Worm (Caenorhabditis elegans) whole organism, young adult: ENCODE measurements around the gene smc-6.

ENCODE experiments used
- B0035.1 ChIP-seq: sonication (generic microtip); optimal IDR thresholded peaks from 2 replicates; lab custom pipeline; 2016; ENCODE audit warnings: missing genetic modification characterization, mild to moderate bottlenecking, missing compliant biosample characterization, missing genotype, missing genetic modification reagents
- C17E4.6 ChIP-seq: fragments of 200-800 bp; sonication (Bioruptor generic); IDR thresholded peaks from 2 replicates; pipeline ENCODE4 v1.3.6; 2022; ENCODE audit warnings: missing genetic modification reagents, missing genetic modification characterization, missing compliant biosample characterization
- F10E7.11 ChIP-seq: sonication (generic microtip); optimal IDR thresholded peaks from 2 replicates; lab custom pipeline; 2017; ENCODE audit warnings: mild to moderate bottlenecking, missing genetic modification characterization, moderate library complexity, missing compliant biosample characterization
- F33H1.4 ChIP-seq: fragments of 200-800 bp; sonication (Bioruptor generic); IDR thresholded peaks from 2 replicates; pipeline ENCODE4 v1.3.6; 2022; ENCODE audit warnings: missing genetic modification reagents, missing genetic modification characterization, missing compliant biosample characterization
- F49E8.2 ChIP-seq: sonication (generic microtip); optimal IDR thresholded peaks from 3 replicates; lab custom pipeline; 2017; ENCODE audit warnings: missing genetic modification characterization, mild to moderate bottlenecking, missing compliant biosample characterization, antibody characterized with exemption, moderate library complexity; ENCODE audit not compliant: insufficient read depth
- K12H6.12 ChIP-seq: fragments of 200-800 bp; sonication (Bioruptor generic); optimal IDR thresholded peaks from 2 replicates; lab custom pipeline; 2018; ENCODE audit warnings: mild to moderate bottlenecking, missing genetic modification characterization, missing compliant biosample characterization
- Y53G8AR.9 ChIP-seq: fragments of 200-800 bp; sonication (Bioruptor generic); conservative IDR thresholded peaks from 2 replicates; pipeline ENCODE4 v1.3.6; 2022; ENCODE audit warnings: missing genetic modification reagents, missing genetic modification characterization, missing compliant biosample characterization
- akir-1 ChIP-seq: fragments of 200-800 bp; sonication (Bioruptor generic); optimal IDR thresholded peaks from 2 replicates; lab custom pipeline; 2018; ENCODE audit warnings: mild to moderate bottlenecking, missing genetic modification characterization, moderate library complexity, missing compliant biosample characterization
- ama-1 ChIP-seq, 3 experiments: fragments of 150-350 bp in 1 of 3; sonication (generic microtip) in 2 of 3; optimal IDR thresholded peaks; 2 replicates each; lab custom pipeline; 2014 to 2018; ENCODE audit warnings: missing biosample characterization in 2 of 3, missing genetic modification characterization in 2 of 3, missing genetic modification reagents in 2 of 3
- atf-7 ChIP-seq: sonication (generic microtip); optimal IDR thresholded peaks from 2 replicates; lab custom pipeline; 2017; ENCODE audit warnings: mild to moderate bottlenecking, missing genetic modification characterization, missing compliant biosample characterization
- athp-1 ChIP-seq: sonication (generic microtip); optimal IDR thresholded peaks from 2 replicates; lab custom pipeline; 2017; ENCODE audit warnings: mild to moderate bottlenecking, missing genetic modification characterization, missing compliant biosample characterization
- attf-5 ChIP-seq: fragments of 200-800 bp; sonication (Bioruptor generic); optimal IDR thresholded peaks from 2 replicates; lab custom pipeline; 2018; ENCODE audit warnings: mild to moderate bottlenecking, missing genetic modification characterization, missing compliant biosample characterization
- attf-6 ChIP-seq: fragments of 200-800 bp; sonication (Bioruptor generic); IDR thresholded peaks from 2 replicates; pipeline ENCODE4 v1.3.6; 2022; ENCODE audit warnings: missing genetic modification reagents, missing genetic modification characterization, missing compliant biosample characterization
- ceh-100 ChIP-seq: fragments of 200-800 bp; sonication (Bioruptor generic); IDR thresholded peaks from 2 replicates; pipeline ENCODE4 v1.3.6; 2022; ENCODE audit warnings: missing genetic modification reagents, missing genetic modification characterization, missing compliant biosample characterization
- ceh-40 ChIP-seq: fragments of 200-800 bp; sonication (Bioruptor generic); IDR thresholded peaks from 2 replicates; pipeline ENCODE4 v1.3.6; 2022; ENCODE audit warnings: missing genetic modification characterization, missing compliant biosample characterization
- ceh-58 ChIP-seq: fragments of 200-800 bp; sonication (Bioruptor generic); IDR thresholded peaks from 2 replicates; pipeline ENCODE4 v1.3.6; 2022; ENCODE audit warnings: missing genetic modification characterization, missing compliant biosample characterization
- ceh-79 ChIP-seq: sonication (generic microtip); optimal IDR thresholded peaks from 2 replicates; lab custom pipeline; 2017; ENCODE audit warnings: mild to moderate bottlenecking, missing genetic modification characterization, missing compliant biosample characterization
- efl-1 ChIP-seq: fragments of 150-350 bp; optimal IDR thresholded peaks from 2 replicates; lab custom pipeline; 2014; ENCODE audit warnings: missing biosample characterization, missing genetic modification reagents, missing genetic modification characterization
- egl-18 ChIP-seq: fragments of 200-800 bp; sonication (Bioruptor generic); IDR thresholded peaks from 2 replicates; pipeline ENCODE4 v1.3.6; 2022; ENCODE audit warnings: missing genetic modification reagents, missing genetic modification characterization, missing compliant biosample characterization
- egrh-3 ChIP-seq: fragments of 200-800 bp; sonication (Bioruptor generic); IDR thresholded peaks from 2 replicates; pipeline ENCODE4 v1.3.6; 2022; ENCODE audit warnings: missing genetic modification reagents, missing genetic modification characterization, missing compliant biosample characterization
- hlh-12 ChIP-seq: sonication (generic microtip); optimal IDR thresholded peaks from 2 replicates; lab custom pipeline; 2016; ENCODE audit warnings: missing genetic modification characterization, missing compliant biosample characterization
- hmg-20 ChIP-seq: fragments of 200-800 bp; sonication (Bioruptor generic); IDR thresholded peaks from 2 replicates; pipeline ENCODE4 v1.3.6; 2022; ENCODE audit warnings: missing genetic modification reagents, missing genetic modification characterization, missing compliant biosample characterization
- hrde-1 ChIP-seq: sonication (generic microtip); optimal IDR thresholded peaks from 2 replicates; lab custom pipeline; 2016; ENCODE audit warnings: missing genetic modification characterization, mild to moderate bottlenecking, missing compliant biosample characterization, moderate library complexity, missing genotype, missing genetic modification reagents, borderline replicate concordance
- let-607 ChIP-seq, 2 experiments: fragments of 200-800 bp in 1 of 2; sonication (Bioruptor generic) in 1 of 2; sonication (generic microtip) in 1 of 2; optimal IDR thresholded peaks; 2 replicates each; lab custom pipeline; 2016 to 2018; ENCODE audit warnings: mild to moderate bottlenecking in 2 of 2, missing compliant biosample characterization in 2 of 2, missing genetic modification characterization in 2 of 2, moderate library complexity in 2 of 2, missing genotype in 1 of 2
- lin-35 ChIP-seq, 3 experiments: fragments of 150-350 bp in 2 of 3; sonication (generic microtip) in 1 of 3; optimal IDR thresholded peaks; 2 replicates each; lab custom pipeline; 2014 to 2018; ENCODE audit warnings: missing biosample characterization in 3 of 3, missing genetic modification characterization in 3 of 3, missing genetic modification reagents in 3 of 3
- lir-1 ChIP-seq: fragments of 200-800 bp; sonication (Bioruptor generic); conservative IDR thresholded peaks from 2 replicates; pipeline ENCODE4 v1.3.6; 2022; ENCODE audit warnings: missing genetic modification reagents, missing genetic modification characterization, missing compliant biosample characterization
- lsy-27 ChIP-seq: sonication (generic microtip); optimal IDR thresholded peaks from 2 replicates; lab custom pipeline; 2017; ENCODE audit warnings: missing genetic modification characterization, mild to moderate bottlenecking, missing compliant biosample characterization, antibody characterized with exemption, missing genotype, borderline replicate concordance; ENCODE audit not compliant: insufficient read depth
- madf-3 ChIP-seq: fragments of 200-800 bp; sonication (Bioruptor generic); IDR thresholded peaks from 2 replicates; pipeline ENCODE4 v1.3.6; 2022; ENCODE audit warnings: missing genetic modification reagents, missing genetic modification characterization, missing compliant biosample characterization
- madf-6 ChIP-seq: fragments of 200-800 bp; sonication (Bioruptor generic); IDR thresholded peaks from 2 replicates; pipeline ENCODE4 v1.3.6; 2022; ENCODE audit warnings: missing genetic modification reagents, missing genetic modification characterization, missing compliant biosample characterization
- madf-8 ChIP-seq: fragments of 200-800 bp; sonication (Bioruptor generic); conservative IDR thresholded peaks from 2 replicates; pipeline ENCODE4 v1.3.6; 2022; ENCODE audit warnings: missing genetic modification reagents, missing genetic modification characterization, missing compliant biosample characterization
- nhr-179 ChIP-seq: sonication (generic microtip); optimal IDR thresholded peaks from 2 replicates; lab custom pipeline; 2016; ENCODE audit warnings: mild to moderate bottlenecking, missing genetic modification characterization, missing compliant biosample characterization
- nhr-80 ChIP-seq: sonication (generic microtip); optimal IDR thresholded peaks from 2 replicates; lab custom pipeline; 2016; ENCODE audit warnings: missing genetic modification characterization, missing compliant biosample characterization
- nhr-90 ChIP-seq: sonication (generic microtip); optimal IDR thresholded peaks from 2 replicates; lab custom pipeline; 2016; ENCODE audit warnings: missing genotype, mild to moderate bottlenecking, missing genetic modification characterization, missing compliant biosample characterization
- rcor-1 ChIP-seq: fragments of 200-800 bp; sonication (Bioruptor generic); IDR thresholded peaks from 2 replicates; pipeline ENCODE4 v1.3.6; 2022; ENCODE audit warnings: missing genetic modification reagents, missing genetic modification characterization, missing compliant biosample characterization
- rpc-1 ChIP-seq, 2 experiments: fragments of 150-350 bp in 1 of 2; sonication (generic microtip) in 1 of 2; optimal IDR thresholded peaks; 2 replicates each; lab custom pipeline; 2014 to 2018; ENCODE audit warnings: missing biosample characterization in 1 of 2, missing genetic modification characterization in 1 of 2, missing genetic modification reagents in 1 of 2, missing genotype in 1 of 2
- snpc-1.3 ChIP-seq: sonication (generic microtip); optimal IDR thresholded peaks from 2 replicates; lab custom pipeline; 2017; ENCODE audit warnings: missing genetic modification characterization, mild to moderate bottlenecking, missing compliant biosample characterization, antibody characterized with exemption, moderate library complexity, missing genotype, missing genetic modification reagents; ENCODE audit not compliant: insufficient read depth
- snpc-3.4 ChIP-seq: sonication (generic microtip); optimal IDR thresholded peaks from 2 replicates; lab custom pipeline; 2017; ENCODE audit warnings: missing genetic modification characterization, mild to moderate bottlenecking, missing compliant biosample characterization, antibody characterized with exemption, moderate library complexity, missing genotype, missing genetic modification reagents
- tbp1 ChIP-seq: fragments of 200-800 bp; sonication (Bioruptor generic); optimal IDR thresholded peaks from 2 replicates; lab custom pipeline; 2018; ENCODE audit warnings: mild to moderate bottlenecking, missing genetic modification characterization, missing compliant biosample characterization
- tlf-1 ChIP-seq: fragments of 200-800 bp; sonication (Bioruptor generic); optimal IDR thresholded peaks from 2 replicates; lab custom pipeline; 2018; ENCODE audit warnings: mild to moderate bottlenecking, missing genetic modification characterization, missing compliant biosample characterization
- xnd-1 ChIP-seq: sonication (generic microtip); optimal IDR thresholded peaks from 2 replicates; lab custom pipeline; 2016; ENCODE audit warnings: missing genotype, missing genetic modification reagents, missing genetic modification characterization, missing compliant biosample characterization
- ztf-18 ChIP-seq: sonication (generic microtip); optimal IDR thresholded peaks from 2 replicates; lab custom pipeline; 2016; ENCODE audit warnings: missing genotype, mild to moderate bottlenecking, missing genetic modification characterization, missing compliant biosample characterization
- ztf-22 ChIP-seq: fragments of 200-800 bp; sonication (Bioruptor generic); optimal IDR thresholded peaks from 2 replicates; lab custom pipeline; 2018; ENCODE audit warnings: mild to moderate bottlenecking, missing genetic modification characterization, moderate library complexity, missing compliant biosample characterization
- ztf-26 ChIP-seq: sonication (generic microtip); optimal IDR thresholded peaks from 2 replicates; lab custom pipeline; 2017; ENCODE audit warnings: missing genetic modification characterization, missing compliant biosample characterization
- ztf-3 ChIP-seq: fragments of 200-800 bp; sonication (Bioruptor generic); optimal IDR thresholded peaks from 2 replicates; lab custom pipeline; 2018; ENCODE audit warnings: mild to moderate bottlenecking, missing genetic modification characterization, missing compliant biosample characterization

Gene smc-6

ce11 chrII:11544714-11545113 lies 33.8 kb upstream of the smc-6 start, which contains the start of gene F54D5.9 (continued):
- TF ChIP-seq athp-1 (tag; lab: Kevin White, UChicago), result no peak
- no peak for TF ChIP-seq hrde-1 (tag; lab: Kevin White, UChicago)
- TF ChIP-seq ama-1 (optimal IDR thresholded peaks at IDR 0.05; lab: Kevin White, UChicago), result no peak
- no peak for TF ChIP-seq ama-1 (GFP tag; optimal IDR thresholded peaks at IDR 0.05; lab: Kevin White, UChicago)
- peak; percentile 85 for TF ChIP-seq madf-6 (GFP tag; lab: Robert Waterston, UW)
- TF ChIP-seq ztf-18 (tag; lab: Kevin White, UChicago), result no peak
- TF ChIP-seq K12H6.12 (tag; lab: Kevin White, UChicago), result no peak
- no peak for TF ChIP-seq ztf-26
- TF ChIP-seq C17E4.6 (GFP tag; lab: Robert Waterston, UW), result no peak
- TF ChIP-seq madf-8 (GFP tag; lab: Robert Waterston, UW), result peak; percentile 80
- peak; percentile 55 for TF ChIP-seq xnd-1 (tag; lab: Kevin White, UChicago)
- TF ChIP-seq F33H1.4 (GFP tag; lab: Robert Waterston, UW), result peak; percentile 83
- no peak for TF ChIP-seq lir-1 (GFP tag; lab: Robert Waterston, UW)
- no peak for TF ChIP-seq B0035.1 (tag; lab: Kevin White, UChicago)
- no peak for TF ChIP-seq ztf-22 (GFP tag; lab: Kevin White, UChicago)
- TF ChIP-seq ceh-40 (GFP tag; lab: Robert Waterston, UW), result no peak

- TF ChIP-seq nhr-179 (tag; lab: Kevin White, UChicago) (no peak), attf-5 (GFP tag; lab: Kevin White, UChicago) (peak; percentile 85), nhr-80 (peak; percentile 45), lin-35 (GFP tag; optimal IDR thresholded peaks at IDR 0.05; lab: Kevin White, UChicago) (peak in 2 of 3 experiments; percentile 18 to 82), lsy-27 (tag; lab: Kevin White, UChicago) (no peak), hlh-12 (tag; lab: Kevin White, UChicago) (no peak), let-607 (tag; optimal IDR thresholded peaks at IDR 0.05; lab: Kevin White, UChicago) (peak; percentile 72 to 86), egl-18 (peak; percentile 92), attf-6 (GFP tag; lab: Robert Waterston, UW) (peak; percentile 84), F10E7.11 (tag; lab: Kevin White, UChicago) (peak; percentile 94), rcor-1 (GFP tag; lab: Robert Waterston, UW) (peak; percentile 94), lir-1 (GFP tag; lab: Robert Waterston, UW) (peak; percentile 91), ztf-3 (GFP tag; lab: Kevin White, UChicago) (peak; percentile 84), hmg-20 (GFP tag; lab: Robert Waterston, UW) (peak; percentile 84), atf-7 (tag; lab: Kevin White, UChicago) (peak; percentile 96), Y53G8AR.9 (peak; percentile 98), rpc-1 (optimal IDR thresholded peaks at IDR 0.05; lab: Kevin White, UChicago) (peak; percentile 79), rpc-1 (tag; optimal IDR thresholded peaks at IDR 0.05; lab: Kevin White, UChicago) (no peak), ama-1 (optimal IDR thresholded peaks at IDR 0.05; lab: Kevin White, UChicago) (peak; percentile 70), ama-1 (GFP tag; optimal IDR thresholded peaks at IDR 0.05; lab: Kevin White, UChicago) (peak in 1 of 2 experiments; percentile 28), egrh-3 (GFP tag; lab: Robert Waterston, UW) (peak; percentile 54), snpc-3.4 (tag; lab: Kevin White, UChicago) (peak; percentile 74), efl-1 (GFP tag; lab: Kevin White, UChicago) (peak; percentile 54), snpc-1.3 (tag; lab: Kevin White, UChicago) (peak; percentile 67), akir-1 (peak; percentile 89), ceh-79 (tag; lab: Kevin White, UChicago) (peak; percentile 98), ceh-100 (GFP tag; lab: Robert Waterston, UW) (peak; percentile 93), tbp1 (GFP tag; lab: Kevin White, UChicago) (peak; percentile 76), nhr-90 (tag; lab: Kevin White, UChicago) (peak; percentile 49), tlf-1 (peak; percentile 96), madf-8 (GFP tag; lab: Robert Waterston, UW) (peak; percentile 77), madf-3 (GFP tag; lab: Robert Waterston, UW) (peak; percentile 94), ceh-58 (GFP tag; lab: Robert Waterston, UW) (0 out of 2 replicates have a peak, but pooled peaks have one; percentile 81), F49E8.2 (tag; lab: Kevin White, UChicago) (peak; percentile 78)
Measured at ce11 chrII:11545299-11545951, 33.1 kb upstream of the smc-6 start, which contains the start of gene dnj-13. Gene dnj-13 (plus strand): TSS chrII:11545701.
